Fruit fly (Drosophila melanogaster): ENCODE measurements around the gene CG31810.

The CG31810 gene

DNA sequence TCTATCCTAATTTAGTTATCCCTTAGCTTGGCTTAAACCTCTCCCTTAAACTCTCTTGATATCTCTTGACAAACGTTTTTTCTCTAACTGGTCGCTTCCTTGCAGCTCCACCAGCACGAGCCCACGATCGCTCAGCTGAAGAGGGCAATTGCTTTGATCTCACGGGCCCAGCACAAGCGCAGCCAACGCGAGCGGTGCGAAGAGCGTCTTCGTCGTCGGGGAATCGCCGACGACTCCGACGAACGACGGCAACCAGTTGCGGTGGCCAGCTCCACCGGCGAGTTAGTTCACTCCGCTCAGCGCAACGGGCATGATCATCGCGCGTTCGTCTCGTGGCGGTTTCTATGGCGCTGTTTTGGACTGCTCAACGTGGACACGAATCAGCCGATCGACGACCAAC lies 28.8 kb upstream of the CG31810 start (continued):
- TF ChIP-seq CG13296 (GFP tag; optimal IDR thresholded peaks at IDR 0.05): peak; percentile 22
- TF ChIP-seq CG17568 (GFP tag; optimal IDR thresholded peaks at IDR 0.05): no peak
- TF ChIP-seq CG2120 (GFP tag; optimal IDR thresholded peaks at IDR 0.05): peak; percentile 10
- TF ChIP-seq CG34224 (GFP tag; IDR thresholded peaks at IDR 0.05; ENCODE audit: partially characterized antibody): peak; percentile 49; the same call in 2 of the 3 replicates
- peak; percentile 47; the same call in 1 of the 2 replicates for TF ChIP-seq Bgb (GFP tag; IDR thresholded peaks at IDR 0.05; ENCODE audit: partially characterized antibody)
- no peak for TF ChIP-seq CG6813 (GFP tag; optimal IDR thresholded peaks at IDR 0.05)
- TF ChIP-seq stc (GFP tag; IDR thresholded peaks at IDR 0.05): no peak
- peak; percentile 59 for TF ChIP-seq CG13287 (GFP tag; IDR thresholded peaks at IDR 0.05; ENCODE audit: partially characterized antibody)
- TF ChIP-seq ap (GFP tag; IDR thresholded peaks at IDR 0.05): no peak
- peak; percentile 47; the same call in 1 of the 3 replicates for TF ChIP-seq ken (GFP tag; IDR thresholded peaks at IDR 0.05)
- peak; percentile 40 for TF ChIP-seq CG12769 (tag; optimal IDR thresholded peaks at IDR 0.05)
- 0 out of 3 replicates have a peak, but pooled peaks have one; percentile 18 for TF ChIP-seq CG6175 (GFP tag; IDR thresholded peaks at IDR 0.05)
- peak; percentile 18 for TF ChIP-seq CG6765 (GFP tag; optimal IDR thresholded peaks at IDR 0.05)
- TF ChIP-seq psq (GFP tag; optimal IDR thresholded peaks at IDR 0.05): no peak
- TF ChIP-seq cwo (GFP tag; optimal IDR thresholded peaks at IDR 0.05): peak; percentile 17
- peak; percentile 30 for TF ChIP-seq Nf-YC (tag; optimal IDR thresholded peaks at IDR 0.05)
- peak; percentile 16; the same call in 1 of the 3 replicates for TF ChIP-seq CG34422 (GFP tag; IDR thresholded peaks at IDR 0.05)
- peak in 1 of 2 experiments; percentile 38 for TF ChIP-seq bsh (GFP tag; optimal IDR thresholded peaks at IDR 0.05)
- peak; percentile 41; the same call in 1 of the 2 replicates for TF ChIP-seq Rfx (GFP tag; IDR thresholded peaks at IDR 0.05)
- peak; percentile 24; the same call in 1 of the 3 replicates for TF ChIP-seq so (GFP tag; IDR thresholded peaks at IDR 0.05)
- peak; percentile 44 for TF ChIP-seq lab (GFP tag; optimal IDR thresholded peaks at IDR 0.05)
- peak; percentile 94 for TF ChIP-seq CG15514 (GFP tag; optimal IDR thresholded peaks at IDR 0.05)
- TF ChIP-seq Hmr (GFP tag; optimal IDR thresholded peaks at IDR 0.05): peak; percentile 0
- TF ChIP-seq chinmo (GFP tag; IDR thresholded peaks at IDR 0.05; ENCODE audit: partially characterized antibody): peak; percentile 93; the same call in 3 of the 4 replicates
- TF ChIP-seq Atf6 (GFP tag; IDR thresholded peaks at IDR 0.05): peak; percentile 29; the same call in 1 of the 2 replicates
- TF ChIP-seq CG15696 (tag; optimal IDR thresholded peaks at IDR 0.05): no peak
- TF ChIP-seq CG8290 (GFP tag; optimal IDR thresholded peaks at IDR 0.05): no peak
- TF ChIP-seq CG8290 (tag; optimal IDR thresholded peaks at IDR 0.05): peak in 1 of 2 experiments; percentile 64
- TF ChIP-seq amos (GFP tag; IDR thresholded peaks at IDR 0.05; ENCODE audit: partially characterized antibody): peak; percentile 35; the same call in 1 of the 2 replicates
- TF ChIP-seq BEAF-32 (GFP tag; optimal IDR thresholded peaks at IDR 0.05): peak; percentile 4
- peak; percentile 25 for TF ChIP-seq mirr (GFP tag; optimal IDR thresholded peaks at IDR 0.05)
- peak; percentile 4 for TF ChIP-seq CG5180 (GFP tag; optimal IDR thresholded peaks at IDR 0.05)
- TF ChIP-seq CG3407 (GFP tag; optimal IDR thresholded peaks at IDR 0.05): no peak
- peak; percentile 32; the same call in 1 of the 2 replicates for TF ChIP-seq Adf1 (GFP tag; IDR thresholded peaks at IDR 0.05)
- TF ChIP-seq Optix (GFP tag; IDR thresholded peaks at IDR 0.05): no peak
- TF ChIP-seq Scr (GFP tag; IDR thresholded peaks at IDR 0.05; ENCODE audit: partially characterized antibody): peak; percentile 33
- TF ChIP-seq sens (GFP tag): peak; percentile 68
- TF ChIP-seq sr (GFP tag; IDR thresholded peaks at IDR 0.05): 0 out of 3 replicates have a peak, but pooled peaks have one; percentile 16
- peak; percentile 93 for TF ChIP-seq Jarid2 (GFP tag; optimal IDR thresholded peaks at IDR 0.05)
- TF ChIP-seq tna (GFP tag; IDR thresholded peaks at IDR 0.05; ENCODE audit: partially characterized antibody): 0 out of 2 replicates have a peak, but pooled peaks have one; percentile 12
- TF ChIP-seq HmgZ (tag; optimal IDR thresholded peaks at IDR 0.05): peak; percentile 36
- TF ChIP-seq gsb (GFP tag; IDR thresholded peaks at IDR 0.05): peak; percentile 44; the same call in 1 of the 2 replicates
- 0 out of 2 replicates have a peak, but pooled peaks have one; percentile 17 for TF ChIP-seq Dref (GFP tag; IDR thresholded peaks at IDR 0.05)
- 0 out of 3 replicates have a peak, but pooled peaks have one; percentile 37 for TF ChIP-seq Dbx (GFP tag; IDR thresholded peaks at IDR 0.05)
- TF ChIP-seq CG18764 (GFP tag; optimal IDR thresholded peaks at IDR 0.05): no peak
- TF ChIP-seq Trl (optimal IDR thresholded peaks at IDR 0.05): peak; percentile 21 to 65
- TF ChIP-seq Trl (GFP tag; optimal IDR thresholded peaks at IDR 0.05): peak; percentile 26
- no peak for TF ChIP-seq CG17802 (tag; optimal IDR thresholded peaks at IDR 0.05)
- peak; percentile 66; the same call in 2 of the 3 replicates for TF ChIP-seq ci (GFP tag; IDR thresholded peaks at IDR 0.05)
